Fruit fly (Drosophila melanogaster) whole organism, embryonic: ENCODE data around the gene Slimp.

Source experiments
- Bgb ChIP-seq: fragments of 200-800 bp; sonication (Bioruptor generic); IDR thresholded peaks from 2 replicates; pipeline ENCODE4 v1.3.6; 2022; ENCODE audit warnings: missing biosample characterization, missing genetic modification characterization; ENCODE audit not compliant: partially characterized antibody
- CG11696 ChIP-seq: fragments of 200-800 bp; sonication (Bioruptor generic); IDR thresholded peaks from 2 replicates; pipeline ENCODE4 v1.3.6; 2022; ENCODE audit warnings: missing biosample characterization, missing genetic modification characterization
- CG12769 ChIP-seq: fragments of 200-800 bp; sonication (Bioruptor generic); optimal IDR thresholded peaks from 2 replicates; lab custom pipeline; 2019; ENCODE audit warnings: missing biosample characterization, mild to moderate bottlenecking, missing genetic modification characterization, moderate library complexity
- CG13123 ChIP-seq: fragments of 200-800 bp; sonication (Bioruptor generic); optimal IDR thresholded peaks from 2 replicates; lab custom pipeline; 2016; ENCODE audit warnings: missing biosample characterization, missing genetic modification characterization
- CG1529 ChIP-seq: fragments of 200-800 bp; sonication (Bioruptor generic); optimal IDR thresholded peaks from 3 replicates; lab custom pipeline; 2018; ENCODE audit warnings: missing biosample characterization, missing genetic modification characterization
- CG15601 ChIP-seq: fragments of 200-800 bp; sonication (Bioruptor generic); optimal IDR thresholded peaks from 3 replicates; lab custom pipeline; 2019; ENCODE audit warnings: missing biosample characterization, mild to moderate bottlenecking, missing genetic modification characterization, moderate library complexity
- CG17802 ChIP-seq: fragments of 200-800 bp; sonication (Bioruptor generic); optimal IDR thresholded peaks from 2 replicates; lab custom pipeline; 2018; ENCODE audit warnings: missing biosample characterization, mild to moderate bottlenecking, missing genetic modification characterization, moderate library complexity
- CG18619 ChIP-seq: fragments of 200-800 bp; sonication (Bioruptor generic); optimal IDR thresholded peaks from 3 replicates; lab custom pipeline; 2017; ENCODE audit warnings: missing biosample characterization, mild to moderate bottlenecking, missing genetic modification characterization
- CG3065 ChIP-seq: fragments of 200-800 bp; sonication (Bioruptor generic); optimal IDR thresholded peaks from 2 replicates; lab custom pipeline; 2016; ENCODE audit warnings: missing biosample characterization, missing genetic modification characterization
- CG31365 ChIP-seq: fragments of 200-800 bp; sonication (Bioruptor generic); optimal IDR thresholded peaks from 2 replicates; lab custom pipeline; 2018; ENCODE audit warnings: missing biosample characterization, mild to moderate bottlenecking, missing genetic modification characterization
- CG4707 ChIP-seq: fragments of 200-800 bp; sonication (Bioruptor generic); optimal IDR thresholded peaks from 2 replicates; lab custom pipeline; 2018; ENCODE audit warnings: missing biosample characterization, mild to moderate bottlenecking, missing genetic modification characterization, moderate library complexity
- CG5953 ChIP-seq: fragments of 200-800 bp; sonication (Bioruptor generic); IDR thresholded peaks from 2 replicates; pipeline ENCODE4 v1.3.6; 2022; ENCODE audit warnings: missing biosample characterization, missing genetic modification characterization
- CG6689 ChIP-seq: fragments of 200-800 bp; sonication (Bioruptor generic); IDR thresholded peaks from 2 replicates; pipeline ENCODE4 v1.3.6; 2022; ENCODE audit warnings: missing biosample characterization, missing genetic modification characterization
- CG7271 ChIP-seq: fragments of 200-800 bp; sonication (Bioruptor generic); optimal IDR thresholded peaks from 2 replicates; lab custom pipeline; 2018; ENCODE audit warnings: missing biosample characterization, mild to moderate bottlenecking, missing genetic modification characterization, moderate library complexity
- CG8478 ChIP-seq: fragments of >200 bp; optimal IDR thresholded peaks from 2 replicates; lab custom pipeline; 2018
- D ChIP-seq, 2 experiments: fragments of 200-800 bp in 1 of 2; fragments of >200 bp in 1 of 2; sonication (Bioruptor generic) in 1 of 2; optimal IDR thresholded peaks; 2 replicates in 1 of 2; 3 replicates in 1 of 2; lab custom pipeline; 2017; ENCODE audit warnings: mild to moderate bottlenecking in 1 of 2, missing biosample characterization in 1 of 2, missing genetic modification characterization in 1 of 2, missing genetic modification reagents in 1 of 2
- Dp ChIP-seq: fragments of 200-800 bp; sonication (Bioruptor generic); optimal IDR thresholded peaks from 2 replicates; lab custom pipeline; 2018; ENCODE audit warnings: missing biosample characterization, mild to moderate bottlenecking, missing genetic modification characterization, moderate library complexity
- ERR ChIP-seq: fragments of 200-800 bp; sonication (Bioruptor generic); optimal IDR thresholded peaks from 2 replicates; lab custom pipeline; 2016; ENCODE audit warnings: missing biosample characterization, missing genetic modification characterization
- HHEX ChIP-seq: fragments of 200-800 bp; sonication (Bioruptor generic); optimal IDR thresholded peaks from 3 replicates; lab custom pipeline; 2017; ENCODE audit warnings: missing biosample characterization, mild to moderate bottlenecking, missing genetic modification characterization, missing genetic modification reagents
- HmgD ChIP-seq: fragments of 200-800 bp; sonication (Bioruptor generic); optimal IDR thresholded peaks from 3 replicates; lab custom pipeline; 2016; ENCODE audit warnings: missing biosample characterization, missing genetic modification characterization
- Hmx ChIP-seq: fragments of 200-800 bp; sonication (Bioruptor generic); optimal IDR thresholded peaks from 2 replicates; lab custom pipeline; 2016; ENCODE audit warnings: missing biosample characterization, missing genetic modification characterization
- MTF-1 ChIP-seq: fragments of 200-800 bp; sonication (Bioruptor generic); optimal IDR thresholded peaks from 2 replicates; lab custom pipeline; 2018; ENCODE audit warnings: missing biosample characterization, mild to moderate bottlenecking, missing genetic modification characterization, borderline replicate concordance
- Max ChIP-seq: fragments of 200-800 bp; sonication (Bioruptor generic); optimal IDR thresholded peaks from 2 replicates; lab custom pipeline; 2016; ENCODE audit warnings: missing biosample characterization, mild to moderate bottlenecking, missing genetic modification characterization
- Nf-YB ChIP-seq: fragments of 200-800 bp; sonication (Bioruptor generic); optimal IDR thresholded peaks from 3 replicates; lab custom pipeline; 2019; ENCODE audit warnings: missing biosample characterization, mild to moderate bottlenecking, missing genetic modification characterization, moderate library complexity
- Nf-YC ChIP-seq: fragments of 200-800 bp; optimal IDR thresholded peaks from 3 replicates; lab custom pipeline; 2019; ENCODE audit warnings: missing biosample characterization, mild to moderate bottlenecking, missing genetic modification characterization, moderate library complexity
- Six4 ChIP-seq: fragments of 200-800 bp; sonication (Bioruptor generic); optimal IDR thresholded peaks from 2 replicates; lab custom pipeline; 2016; ENCODE audit warnings: missing biosample characterization, missing genetic modification characterization
- Sry-δ ChIP-seq: fragments of 200-800 bp; sonication (Bioruptor generic); optimal IDR thresholded peaks from 2 replicates; lab custom pipeline; 2016; ENCODE audit warnings: missing biosample characterization, missing genetic modification characterization
- Trl ChIP-seq, 3 experiments: fragments of >200 bp in 2 of 3; fragments of 200-800 bp in 1 of 3; sonication (Bioruptor generic) in 1 of 3; optimal IDR thresholded peaks; 2 replicates in 1 of 3; 3 replicates in 2 of 3; lab custom pipeline; 2016 to 2017; ENCODE audit warnings: missing biosample characterization in 1 of 3, missing genetic modification characterization in 1 of 3
- Xrp1 ChIP-seq: fragments of 200-800 bp; sonication (Bioruptor generic); IDR thresholded peaks from 2 replicates; pipeline ENCODE4 v1.3.6; 2022; ENCODE audit warnings: missing biosample characterization, missing genetic modification characterization
- ac ChIP-seq: fragments of 200-800 bp; sonication (Bioruptor generic); optimal IDR thresholded peaks from 3 replicates; lab custom pipeline; 2017; ENCODE audit warnings: missing biosample characterization, mild to moderate bottlenecking, missing genetic modification characterization
- btn ChIP-seq: fragments of 200-800 bp; sonication (Bioruptor generic); optimal IDR thresholded peaks from 2 replicates; lab custom pipeline; 2016; ENCODE audit warnings: missing biosample characterization, missing genetic modification characterization
- da ChIP-seq: fragments of 200-800 bp; sonication (Bioruptor generic); optimal IDR thresholded peaks from 2 replicates; lab custom pipeline; 2016; ENCODE audit warnings: missing biosample characterization, missing genetic modification characterization
- dmrt11E ChIP-seq: fragments of 200-800 bp; sonication (Bioruptor generic); optimal IDR thresholded peaks from 3 replicates; lab custom pipeline; 2018; ENCODE audit warnings: missing biosample characterization, mild to moderate bottlenecking, missing genetic modification characterization, moderate library complexity
- fru ChIP-seq: fragments of >200 bp; optimal IDR thresholded peaks from 2 replicates; lab custom pipeline; 2017
- gce ChIP-seq: fragments of 200-800 bp; sonication (Bioruptor generic); IDR thresholded peaks from 3 replicates; pipeline ENCODE4 v1.3.6; 2022; ENCODE audit warnings: missing biosample characterization, missing genetic modification characterization
- grn ChIP-seq: fragments of 200-800 bp; sonication (Bioruptor generic); optimal IDR thresholded peaks from 3 replicates; lab custom pipeline; 2017; ENCODE audit warnings: missing biosample characterization, missing genetic modification characterization
- hbn ChIP-seq: fragments of 200-800 bp; sonication (Bioruptor generic); IDR thresholded peaks from 2 replicates; pipeline ENCODE4 v1.3.6; 2022; ENCODE audit warnings: missing biosample characterization, missing genetic modification characterization; ENCODE audit not compliant: partially characterized antibody
- lbe ChIP-seq: fragments of 200-800 bp; sonication (Bioruptor generic); optimal IDR thresholded peaks from 2 replicates; lab custom pipeline; 2016; ENCODE audit warnings: missing biosample characterization, mild to moderate bottlenecking, missing genetic modification characterization
- lov ChIP-seq, 2 experiments: fragments of 200-800 bp in 1 of 2; fragments of >200 bp in 1 of 2; sonication (Bioruptor generic) in 1 of 2; IDR thresholded peaks in 1 of 2; optimal IDR thresholded peaks in 1 of 2; 2 replicates in 1 of 2; 3 replicates in 1 of 2; pipeline versions ENCODE4 v1.3.6 to Lab custom; 2017 to 2022; ENCODE audit warnings: missing biosample characterization in 1 of 2, missing genetic modification characterization in 1 of 2
- pan ChIP-seq, 4 experiments: fragments of >200 bp in 3 of 4; fragments of 200-800 bp in 1 of 4; sonication (Bioruptor generic) in 1 of 4; optimal IDR thresholded peaks in 3 of 4; IDR thresholded peaks in 1 of 4; 2 replicates each; pipeline versions ENCODE4 v1.3.6 to Lab custom; 2017 to 2022; ENCODE audit warnings: missing biosample characterization in 2 of 4, missing genetic modification characterization in 2 of 4, mixed read lengths in 1 of 4
- peb ChIP-seq: fragments of 200-800 bp; sonication (Bioruptor generic); IDR thresholded peaks from 2 replicates; pipeline ENCODE4 v1.3.6; 2022; ENCODE audit warnings: missing biosample characterization, missing genetic modification characterization
- pita ChIP-seq: fragments of 200-800 bp; sonication (Bioruptor generic); optimal IDR thresholded peaks from 2 replicates; lab custom pipeline; 2017; ENCODE audit warnings: missing biosample characterization, mild to moderate bottlenecking, missing genetic modification characterization
- pnt ChIP-seq: fragments of 200-800 bp; sonication (Bioruptor generic); optimal IDR thresholded peaks from 3 replicates; lab custom pipeline; 2016; ENCODE audit warnings: missing biosample characterization, missing genetic modification characterization
- psq ChIP-seq: fragments of 200-800 bp; sonication (Bioruptor generic); optimal IDR thresholded peaks from 2 replicates; lab custom pipeline; 2017; ENCODE audit warnings: missing biosample characterization, missing genetic modification characterization
- pum ChIP-seq: fragments of 200-800 bp; sonication (Bioruptor generic); optimal IDR thresholded peaks from 2 replicates; lab custom pipeline; 2016; ENCODE audit warnings: missing biosample characterization, missing genetic modification characterization
- sd ChIP-seq: fragments of 200-800 bp; sonication (Bioruptor generic); optimal IDR thresholded peaks from 3 replicates; lab custom pipeline; 2018; ENCODE audit warnings: missing biosample characterization, mild to moderate bottlenecking, missing genetic modification characterization, moderate library complexity
- vvl ChIP-seq: fragments of 200-800 bp; sonication (Bioruptor generic); IDR thresholded peaks from 2 replicates; pipeline ENCODE4 v1.3.6; 2022; ENCODE audit warnings: missing biosample characterization, missing genetic modification characterization

Gene Slimp

DNA sequence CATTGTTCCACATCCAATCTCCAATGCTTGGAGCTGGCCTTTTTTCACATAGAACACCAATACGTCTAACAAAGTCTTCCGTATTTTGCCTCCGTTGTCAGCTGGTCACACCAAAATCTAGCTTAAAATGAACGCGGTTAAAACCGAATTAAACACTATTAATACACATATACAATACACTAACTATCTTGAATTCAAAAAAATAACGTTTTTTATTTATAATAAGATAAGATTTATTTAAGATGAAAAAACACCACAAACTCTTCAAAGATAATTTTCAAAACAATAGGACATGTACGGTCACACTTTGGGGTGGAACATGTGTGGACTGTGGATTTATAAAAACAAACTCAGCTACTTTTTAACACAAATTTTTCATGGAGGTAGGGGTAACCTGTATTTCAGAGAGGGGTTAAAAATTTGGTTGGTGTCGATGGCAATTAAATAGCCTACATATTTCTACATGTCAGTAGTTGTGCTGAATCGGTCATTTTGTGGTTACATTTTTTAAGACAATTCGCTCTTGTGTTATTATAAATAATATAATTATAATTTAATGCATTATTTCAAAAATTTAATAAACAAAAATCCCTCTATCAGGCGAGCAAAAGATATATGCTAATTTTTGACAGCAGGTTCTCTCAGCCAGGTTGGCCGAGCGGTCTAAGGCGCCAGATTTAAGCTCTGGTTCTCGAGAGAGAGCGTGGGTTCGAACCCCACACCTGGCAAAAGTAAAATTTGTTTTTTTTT lies 36.3 kb downstream of the Slimp start, which contains the start of gene CG13605 (continued):
- no peak for TF ChIP-seq CG7271 (tag; lab: Kevin White, UChicago)
- no peak for TF ChIP-seq da (GFP tag; lab: Kevin White, UChicago)
- no peak for TF ChIP-seq lov (optimal IDR thresholded peaks at IDR 0.05; lab: Kevin White, UChicago)
- TF ChIP-seq lov (GFP tag; IDR thresholded peaks at IDR 0.05; lab: Robert Waterston, UW) = 0 out of 3 replicates have a peak, but pooled peaks have one; percentile 73
- TF ChIP-seq sd (tag; lab: Kevin White, UChicago) = peak; percentile 56
- peak; percentile 55 for TF ChIP-seq Nf-YC (tag; lab: Kevin White, UChicago)
- peak; percentile 91 for TF ChIP-seq vvl (GFP tag; lab: Robert Waterston, UW)
- TF ChIP-seq psq (GFP tag; lab: Kevin White, UChicago) = peak; percentile 23
- TF ChIP-seq Hmx = peak; percentile 36
- no peak for TF ChIP-seq fru (lab: Kevin White, UChicago)
- TF ChIP-seq HmgD (GFP tag; lab: Kevin White, UChicago) = no peak
- peak; percentile 3 for TF ChIP-seq CG3065 (GFP tag; lab: Kevin White, UChicago)
- TF ChIP-seq hbn (GFP tag; lab: Robert Waterston, UW) = no peak
- no peak for TF ChIP-seq ac (GFP tag; lab: Kevin White, UChicago)
- no peak for TF ChIP-seq peb (GFP tag; lab: Robert Waterston, UW)
- no peak for TF ChIP-seq Trl (optimal IDR thresholded peaks at IDR 0.05; lab: Kevin White, UChicago)
- TF ChIP-seq Trl (GFP tag; optimal IDR thresholded peaks at IDR 0.05; lab: Kevin White, UChicago) = peak; percentile 62
- no peak for TF ChIP-seq MTF-1 (GFP tag; lab: Kevin White, UChicago)
- TF ChIP-seq CG8478 (lab: Kevin White, UChicago) = no peak
- TF ChIP-seq Six4 = peak; percentile 52
- no peak for TF ChIP-seq D (optimal IDR thresholded peaks at IDR 0.05; lab: Kevin White, UChicago)
- peak; percentile 46 for TF ChIP-seq D (GFP tag; optimal IDR thresholded peaks at IDR 0.05; lab: Kevin White, UChicago)
- no peak for TF ChIP-seq CG5953
- peak; percentile 54; the same call in 1 of the 3 replicates for TF ChIP-seq gce (GFP tag; lab: Robert Waterston, UW)
- no peak for TF ChIP-seq pan (optimal IDR thresholded peaks at IDR 0.05; lab: Kevin White, UChicago)
- peak in 1 of 2 experiments; percentile 82 for TF ChIP-seq pan (GFP tag; optimal IDR thresholded peaks at IDR 0.05 in 1 of 2, IDR thresholded peaks at IDR 0.05 in 1 of 2)
- peak; percentile 26 for TF ChIP-seq pnt
- TF ChIP-seq CG6689 (GFP tag; lab: Robert Waterston, UW) = peak; percentile 57
- TF ChIP-seq dmrt11E = peak; percentile 22
- TF ChIP-seq Bgb (GFP tag; lab: Robert Waterston, UW) = peak; percentile 52
- TF ChIP-seq CG18619 = peak; percentile 63
- no peak; the same call in 1 of the 2 replicates for TF ChIP-seq CG11696 (GFP tag; lab: Robert Waterston, UW)
- no peak for TF ChIP-seq CG13123
- TF ChIP-seq Max (GFP tag; lab: Kevin White, UChicago) = peak; percentile 34
- TF ChIP-seq Dp (GFP tag; lab: Kevin White, UChicago) = peak; percentile 80
- TF ChIP-seq Sry-δ (GFP tag; lab: Kevin White, UChicago) = peak; percentile 11
- peak; percentile 64 for TF ChIP-seq lbe (GFP tag; lab: Kevin White, UChicago)
- TF ChIP-seq HHEX (GFP tag; lab: Kevin White, UChicago) = peak; percentile 88
- TF ChIP-seq pita = no peak
- TF ChIP-seq CG31365 (tag; lab: Kevin White, UChicago) = no peak
- peak; percentile 19 for TF ChIP-seq CG4707 (GFP tag; lab: Kevin White, UChicago)
- peak; percentile 44 for TF ChIP-seq pum (GFP tag; lab: Kevin White, UChicago)
- peak; percentile 76 for TF ChIP-seq Xrp1 (GFP tag; lab: Robert Waterston, UW)
- TF ChIP-seq CG15601 (tag; lab: Kevin White, UChicago) = peak; percentile 61
- peak; percentile 24 for TF ChIP-seq CG1529 (GFP tag; lab: Kevin White, UChicago)
- no peak for TF ChIP-seq CG17802 (tag; lab: Kevin White, UChicago)
- peak; percentile 33 for TF ChIP-seq Nf-YB
- TF ChIP-seq btn (GFP tag; lab: Kevin White, UChicago) = no peak
- no peak for TF ChIP-seq ERR (GFP tag; lab: Kevin White, UChicago)
- no peak for TF ChIP-seq CG12769
- TF ChIP-seq grn (GFP tag; lab: Kevin White, UChicago) = no peak
